Comparison of ENCODE assay signal across 1 worm cellular context in genomic region chrV:1476284-1476792, ce11.
TF ChIP-seq lines count a peak whose summit lies in the region.

No protein-coding gene starts in this region.

TF ChIP-seq in whole organism, young adult, 124 proteins besides CTCF, POLR2A, EP300 and RAD21 (continued from another document):
- TF ChIP-seq ceh-58 (GFP tag; IDR thresholded peaks at IDR 0.05; lab: Robert Waterston, UW) (no peak), snpc-1.3 (tag; optimal IDR thresholded peaks at IDR 0.05; lab: Kevin White, UChicago; ENCODE audit: insufficient read depth) (no peak), nhr-90 (tag; optimal IDR thresholded peaks at IDR 0.05; lab: Kevin White, UChicago) (no peak), athp-1 (tag; optimal IDR thresholded peaks at IDR 0.05; lab: Kevin White, UChicago) (peak; percentile 71), hrde-1 (tag; optimal IDR thresholded peaks at IDR 0.05; lab: Kevin White, UChicago; ENCODE audit: borderline replicate concordance) (no peak), lag-1 (GFP tag; IDR thresholded peaks at IDR 0.05; lab: Robert Waterston, UW) (no peak), hsf-1 (GFP tag; IDR thresholded peaks at IDR 0.05; lab: Robert Waterston, UW) (peak; percentile 64; the same call in 1 of the 2 replicates), sdz-38 (tag; optimal IDR thresholded peaks at IDR 0.05; lab: Kevin White, UChicago) (no peak), pha-4 (tag; optimal IDR thresholded peaks at IDR 0.05; lab: Kevin White, UChicago) (no peak), tlf-1 (GFP tag; optimal IDR thresholded peaks at IDR 0.05; lab: Kevin White, UChicago) (no peak), mcd-1 (GFP tag; IDR thresholded peaks at IDR 0.05; lab: Robert Waterston, UW) (no peak), somi-1 (GFP tag; optimal IDR thresholded peaks at IDR 0.05; lab: Kevin White, UChicago) (no peak), sptf-2 (GFP tag; optimal IDR thresholded peaks at IDR 0.05; lab: Kevin White, UChicago) (no peak), ceh-40 (GFP tag; IDR thresholded peaks at IDR 0.05; lab: Robert Waterston, UW) (no peak), dpl-1 (GFP tag; optimal IDR thresholded peaks at IDR 0.05; lab: Kevin White, UChicago) (no peak), hlh-12 (tag; optimal IDR thresholded peaks at IDR 0.05; lab: Kevin White, UChicago) (no peak), zfh-2 (GFP tag; conservative IDR thresholded peaks at IDR 0.05; lab: Robert Waterston, UW) (no peak), dox-1 (GFP tag; IDR thresholded peaks at IDR 0.05; lab: Robert Waterston, UW) (no peak), B0336.3 (GFP tag; IDR thresholded peaks at IDR 0.05; lab: Robert Waterston, UW) (no peak), rcor-1 (GFP tag; IDR thresholded peaks at IDR 0.05; lab: Robert Waterston, UW) (no peak), D2030.7 (GFP tag; IDR thresholded peaks at IDR 0.05; lab: Robert Waterston, UW) (no peak), B0019.2 (GFP tag; conservative IDR thresholded peaks at IDR 0.05; lab: Robert Waterston, UW) (no peak), cebp-2 (GFP tag; IDR thresholded peaks at IDR 0.05; lab: Robert Waterston, UW) (no peak), tbp1 (GFP tag; optimal IDR thresholded peaks at IDR 0.05; lab: Kevin White, UChicago) (peak; percentile 23), C06A6.2 (GFP tag; conservative IDR thresholded peaks at IDR 0.05; lab: Robert Waterston, UW) (no peak), ceh-27 (GFP tag; optimal IDR thresholded peaks at IDR 0.05; lab: Kevin White, UChicago) (no peak), attf-3 (GFP tag; conservative IDR thresholded peaks at IDR 0.05; lab: Robert Waterston, UW) (no peak), atf-7 (tag; optimal IDR thresholded peaks at IDR 0.05; lab: Kevin White, UChicago) (no peak), repo-1 (tag; optimal IDR thresholded peaks at IDR 0.05; lab: Kevin White, UChicago) (no peak), rec-8 (tag; optimal IDR thresholded peaks at IDR 0.05; lab: Kevin White, UChicago) (no peak)
